Fruit fly (Drosophila melanogaster) Kc167 (cell line): Measurements from ENCODE around the gene CG10019.

Experiments
- Myc ChIP-seq: fragments of >200 bp; optimal IDR thresholded peaks from 2 replicates; lab custom pipeline; 2017; ENCODE audit warnings: missing external identifiers
- h ChIP-seq: fragments of >200 bp; optimal IDR thresholded peaks from 3 replicates; lab custom pipeline; 2018; ENCODE audit warnings: missing external identifiers
- psq ChIP-seq: fragments of >200 bp; optimal IDR thresholded peaks from 2 replicates; lab custom pipeline; 2017; ENCODE audit warnings: missing external identifiers
- ttk ChIP-seq: sonication (Bioruptor generic); optimal IDR thresholded peaks from 2 replicates; lab custom pipeline; 2017; ENCODE audit warnings: missing external identifiers

DNA sequence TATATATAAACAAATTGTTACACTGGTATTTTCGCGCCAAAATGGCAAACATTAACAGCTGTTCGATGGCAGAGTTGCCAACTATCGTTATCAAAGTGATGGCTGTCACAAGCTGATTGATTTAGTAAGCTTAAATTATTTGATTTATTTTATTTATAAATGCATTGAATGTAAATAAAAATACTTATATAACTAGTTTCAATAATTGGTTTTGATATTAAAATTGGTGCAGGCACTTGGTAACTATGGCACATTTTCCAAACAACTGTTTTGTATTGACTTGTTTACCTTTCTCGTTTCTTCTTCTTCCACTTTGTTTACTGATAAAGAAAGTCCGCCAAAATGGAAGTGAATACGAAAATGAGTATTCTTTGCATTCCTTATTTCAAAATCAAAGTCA, 18.6 kb upstream of the CG10019 start, which contains the start of gene cutlet:
- TF ChIP-seq h (lab: Kevin White, UChicago): no peak
- no peak for TF ChIP-seq psq (lab: Kevin White, UChicago)
- TF ChIP-seq ttk (lab: Kevin White, UChicago): no peak
- TF ChIP-seq Myc (lab: Kevin White, UChicago): no peak
